Worm (Caenorhabditis elegans) whole organism, L4 larva: ENCODE results near the gene F14H12.7.

Experiments
- Y48G9A.11 ChIP-seq: fragments of 200-800 bp; sonication (Bioruptor generic); IDR thresholded peaks from 2 replicates; pipeline ENCODE4 v1.3.6; 2022; ENCODE audit warnings: missing genetic modification reagents, missing genetic modification characterization, missing compliant biosample characterization
- daf-8 ChIP-seq: fragments of 200-800 bp; sonication (Bioruptor generic); IDR thresholded peaks from 2 replicates; pipeline ENCODE4 v1.3.6; 2022; ENCODE audit warnings: missing genetic modification characterization, missing compliant biosample characterization
- egl-27 ChIP-seq: sonication (generic microtip); optimal IDR thresholded peaks from 3 replicates; lab custom pipeline; 2017; ENCODE audit warnings: missing biosample characterization, missing genetic modification reagents, missing genetic modification characterization
- lin-15B ChIP-seq: fragments of 150-350 bp; sonication (generic microtip); optimal IDR thresholded peaks from 3 replicates; lab custom pipeline; 2014; ENCODE audit warnings: missing biosample characterization, missing genetic modification characterization
- lsy-2 ChIP-seq, 2 experiments: fragments of 150-350 bp in 1 of 2; sonication (generic microtip) in 1 of 2; optimal IDR thresholded peaks; 2 replicates each; lab custom pipeline; 2014 to 2017; ENCODE audit warnings: missing biosample characterization in 2 of 2, missing genetic modification characterization in 2 of 2
- mxl-2 ChIP-seq: fragments of 200-800 bp; sonication (Bioruptor generic); conservative IDR thresholded peaks from 2 replicates; pipeline ENCODE4 v1.3.6; 2022; ENCODE audit warnings: missing genetic modification reagents, missing genetic modification characterization, missing compliant biosample characterization
- nhr-25 ChIP-seq: sonication (generic microtip); optimal IDR thresholded peaks from 2 replicates; lab custom pipeline; 2017; ENCODE audit warnings: missing genetic modification characterization, mild to moderate bottlenecking, missing compliant biosample characterization, antibody characterized with exemption, moderate library complexity, borderline replicate concordance; ENCODE audit not compliant: insufficient read depth
- nhr-76 ChIP-seq: fragments of 150-350 bp; optimal IDR thresholded peaks from 2 replicates; lab custom pipeline; 2014; ENCODE audit warnings: missing biosample characterization, missing genetic modification characterization
- nhr-77 ChIP-seq: fragments of 150-350 bp; optimal IDR thresholded peaks from 2 replicates; lab custom pipeline; 2014; ENCODE audit warnings: missing biosample characterization, missing genetic modification characterization
- php-3 ChIP-seq: fragments of 200-800 bp; sonication (Bioruptor generic); IDR thresholded peaks from 2 replicates; pipeline ENCODE4 v1.3.6; 2022; ENCODE audit warnings: missing genetic modification reagents, missing genetic modification characterization, missing compliant biosample characterization
- snpc-4 ChIP-seq: fragments of 150-350 bp; optimal IDR thresholded peaks from 2 replicates; lab custom pipeline; 2014; ENCODE audit warnings: missing biosample characterization, missing genetic modification characterization
- tra-1 ChIP-seq: fragments of 200-800 bp; sonication (Bioruptor generic); IDR thresholded peaks from 2 replicates; pipeline ENCODE4 v1.3.6; 2022; ENCODE audit warnings: missing genetic modification reagents, missing genetic modification characterization, missing compliant biosample characterization
- zfp-2 ChIP-seq: sonication (generic microtip); optimal IDR thresholded peaks from 2 replicates; lab custom pipeline; 2016; ENCODE audit warnings: mild to moderate bottlenecking, missing genetic modification characterization, missing compliant biosample characterization

DNA sequence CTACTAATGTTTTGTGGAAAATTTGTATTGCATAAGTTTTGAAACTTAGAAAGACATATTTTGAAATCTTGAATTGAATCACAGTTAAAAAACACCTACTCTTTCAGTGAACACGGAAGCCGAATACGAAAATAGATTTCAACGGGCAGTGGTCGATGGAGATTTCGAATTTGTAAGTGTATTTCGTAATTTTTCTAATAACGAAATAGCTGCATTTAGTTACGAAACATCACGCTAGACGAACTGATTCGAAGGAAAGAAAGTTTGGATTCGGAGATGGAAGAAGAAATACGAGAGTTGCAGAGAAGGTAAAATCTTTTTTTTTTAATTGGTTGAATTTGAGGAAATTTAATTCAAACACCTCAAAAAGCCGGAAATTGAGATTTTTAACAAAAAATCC, 19.7 kb downstream of the F14H12.7 start:
- TF ChIP-seq nhr-76 (tag; lab: Kevin White, UChicago), result no peak
- TF ChIP-seq Y48G9A.11 (GFP tag; lab: Robert Waterston, UW), result no peak
- TF ChIP-seq lin-15B (tag; lab: Kevin White, UChicago), result no peak
- TF ChIP-seq egl-27 (tag; lab: Kevin White, UChicago), result no peak
- TF ChIP-seq snpc-4 (tag; lab: Kevin White, UChicago), result no peak
- TF ChIP-seq nhr-25, result no peak
- no peak for TF ChIP-seq zfp-2 (tag; lab: Kevin White, UChicago)
- no peak for TF ChIP-seq mxl-2 (GFP tag; lab: Robert Waterston, UW)
- no peak for TF ChIP-seq php-3
- no peak for TF ChIP-seq tra-1 (GFP tag; lab: Robert Waterston, UW)
- TF ChIP-seq daf-8 (GFP tag; lab: Robert Waterston, UW), result no peak
- no peak for TF ChIP-seq nhr-77 (tag; lab: Kevin White, UChicago)
- TF ChIP-seq lsy-2 (tag; optimal IDR thresholded peaks at IDR 0.05; lab: Kevin White, UChicago), result no peak
